Fruit fly (Drosophila melanogaster) whole organism, prepupa: ENCODE results near the gene Rb97D.

ENCODE experiments used
- Blimp-1 ChIP-seq: fragments of 200-800 bp; sonication (Bioruptor generic); optimal IDR thresholded peaks from 3 replicates; lab custom pipeline; 2017; ENCODE audit warnings: missing biosample characterization, missing genetic modification characterization, mild to moderate bottlenecking, moderate library complexity, missing genetic modification reagents
- CG10631 ChIP-seq: fragments of 200-800 bp; sonication (Bioruptor generic); optimal IDR thresholded peaks from 2 replicates; lab custom pipeline; 2016; ENCODE audit warnings: missing biosample characterization, missing genetic modification characterization
- CG10669 ChIP-seq: fragments of 200-800 bp; sonication (Bioruptor generic); optimal IDR thresholded peaks from 3 replicates; lab custom pipeline; 2018; ENCODE audit warnings: missing biosample characterization, mild to moderate bottlenecking, missing genetic modification characterization, moderate library complexity
- CG11294 ChIP-seq: fragments of 200-800 bp; sonication (Bioruptor generic); IDR thresholded peaks from 2 replicates; pipeline ENCODE4 v1.3.6; 2022; ENCODE audit warnings: missing biosample characterization, missing genetic modification characterization
- CG11762 ChIP-seq: fragments of 200-800 bp; sonication (Bioruptor generic); optimal IDR thresholded peaks from 3 replicates; lab custom pipeline; 2016; ENCODE audit warnings: missing biosample characterization, missing genetic modification characterization; ENCODE audit not compliant: insufficient read depth
- CG11902 ChIP-seq: fragments of 200-800 bp; sonication (Bioruptor generic); optimal IDR thresholded peaks from 3 replicates; lab custom pipeline; 2016; ENCODE audit warnings: missing biosample characterization, missing genetic modification characterization
- CG15336 ChIP-seq: fragments of 200-800 bp; sonication (Bioruptor generic); IDR thresholded peaks from 2 replicates; pipeline ENCODE4 v1.3.6; 2022; ENCODE audit warnings: missing biosample characterization, missing genetic modification characterization
- CG1621 ChIP-seq: fragments of 200-800 bp; sonication (Bioruptor generic); optimal IDR thresholded peaks from 3 replicates; lab custom pipeline; 2018; ENCODE audit warnings: missing biosample characterization, mild to moderate bottlenecking, missing genetic modification characterization
- CG3032 ChIP-seq: fragments of 200-800 bp; optimal IDR thresholded peaks from 2 replicates; lab custom pipeline; 2019; ENCODE audit warnings: missing biosample characterization, mild to moderate bottlenecking, missing genetic modification characterization, moderate library complexity
- CG32006 ChIP-seq: fragments of 200-800 bp; sonication (Bioruptor generic); optimal IDR thresholded peaks from 3 replicates; lab custom pipeline; 2017; ENCODE audit warnings: missing biosample characterization, mild to moderate bottlenecking, missing genetic modification characterization
- CG34406 ChIP-seq: fragments of 200-800 bp; sonication (Bioruptor generic); optimal IDR thresholded peaks from 3 replicates; lab custom pipeline; 2016; ENCODE audit warnings: missing biosample characterization, missing genetic modification characterization
- CG3919 ChIP-seq: fragments of 200-800 bp; sonication (Bioruptor generic); optimal IDR thresholded peaks from 3 replicates; lab custom pipeline; 2016; ENCODE audit warnings: missing biosample characterization, missing genetic modification characterization
- CG4318 ChIP-seq: fragments of 200-800 bp; sonication (Bioruptor generic); optimal IDR thresholded peaks from 3 replicates; lab custom pipeline; 2017; ENCODE audit warnings: missing biosample characterization, mild to moderate bottlenecking, missing genetic modification characterization
- CG6163 ChIP-seq: fragments of 200-800 bp; sonication (Bioruptor generic); IDR thresholded peaks from 3 replicates; pipeline ENCODE4 v1.3.6; 2022; ENCODE audit warnings: missing biosample characterization, missing genetic modification characterization
- CG6276 ChIP-seq: fragments of 200-800 bp; sonication (Bioruptor generic); optimal IDR thresholded peaks from 2 replicates; lab custom pipeline; 2017; ENCODE audit warnings: missing biosample characterization, mild to moderate bottlenecking, missing genetic modification characterization
- CG6792 ChIP-seq: fragments of 200-800 bp; sonication (Bioruptor generic); optimal IDR thresholded peaks from 3 replicates; lab custom pipeline; 2016; ENCODE audit warnings: missing biosample characterization, missing genetic modification characterization
- CG6854 ChIP-seq: fragments of 200-800 bp; sonication (Bioruptor generic); optimal IDR thresholded peaks from 2 replicates; lab custom pipeline; 2017; ENCODE audit warnings: missing biosample characterization, mild to moderate bottlenecking, missing genetic modification characterization
- CG7368 ChIP-seq: fragments of 200-800 bp; sonication (Bioruptor generic); optimal IDR thresholded peaks from 3 replicates; lab custom pipeline; 2016; ENCODE audit warnings: missing biosample characterization, missing genetic modification characterization
- CG8119 ChIP-seq: fragments of 200-800 bp; sonication (Bioruptor generic); IDR thresholded peaks from 3 replicates; pipeline ENCODE4 v1.3.6; 2022; ENCODE audit warnings: missing biosample characterization, missing genetic modification characterization
- CG8319 ChIP-seq: fragments of 200-800 bp; sonication (Bioruptor generic); optimal IDR thresholded peaks from 3 replicates; lab custom pipeline; 2016; ENCODE audit warnings: missing biosample characterization, missing genetic modification characterization
- CG8632 ChIP-seq: fragments of 200-800 bp; sonication (Bioruptor generic); optimal IDR thresholded peaks from 3 replicates; lab custom pipeline; 2016; ENCODE audit warnings: missing biosample characterization, missing genetic modification characterization
- CG9139 ChIP-seq: fragments of 200-800 bp; sonication (Bioruptor generic); optimal IDR thresholded peaks from 3 replicates; lab custom pipeline; 2017; ENCODE audit warnings: missing biosample characterization, mild to moderate bottlenecking, missing genetic modification characterization
- Eip75B ChIP-seq: fragments of 200-800 bp; sonication (Bioruptor generic); optimal IDR thresholded peaks from 3 replicates; lab custom pipeline; 2016; ENCODE audit warnings: missing biosample characterization, missing genetic modification characterization
- Eip78C ChIP-seq: fragments of 200-800 bp; sonication (Bioruptor generic); peaks from one replicate; lab custom pipeline; 2016; ENCODE audit warnings: missing biosample characterization, missing genetic modification characterization
- Ets21C ChIP-seq: fragments of 200-800 bp; sonication (Bioruptor generic); optimal IDR thresholded peaks from 3 replicates; lab custom pipeline; 2016; ENCODE audit warnings: missing biosample characterization, missing genetic modification characterization
- Ets96B ChIP-seq: fragments of 200-800 bp; optimal IDR thresholded peaks from 2 replicates; lab custom pipeline; 2019; ENCODE audit warnings: missing biosample characterization, mild to moderate bottlenecking, missing genetic modification characterization, moderate library complexity
- Gug ChIP-seq: fragments of 200-800 bp; sonication (Bioruptor generic); IDR thresholded peaks from 2 replicates; pipeline ENCODE4 v1.3.6; 2022; ENCODE audit warnings: missing biosample characterization, missing genetic modification characterization
- Hr38 ChIP-seq: sonication (Bioruptor generic); optimal IDR thresholded peaks from 2 replicates; lab custom pipeline; 2016; ENCODE audit warnings: missing biosample characterization, missing genetic modification characterization
- Hr39 ChIP-seq: fragments of 200-800 bp; sonication (Bioruptor generic); optimal IDR thresholded peaks from 2 replicates; lab custom pipeline; 2016; ENCODE audit warnings: missing biosample characterization, missing genetic modification characterization
- Lpt ChIP-seq: fragments of 200-800 bp; sonication (Bioruptor generic); optimal IDR thresholded peaks from 3 replicates; lab custom pipeline; 2016; ENCODE audit warnings: missing biosample characterization, missing genetic modification characterization
- Met ChIP-seq: fragments of 200-800 bp; sonication (Bioruptor generic); optimal IDR thresholded peaks from 3 replicates; lab custom pipeline; 2016; ENCODE audit warnings: missing biosample characterization, missing genetic modification characterization
- OdsH ChIP-seq: fragments of 200-800 bp; sonication (Bioruptor generic); optimal IDR thresholded peaks from 3 replicates; lab custom pipeline; 2016; ENCODE audit warnings: missing biosample characterization, missing genetic modification characterization
- Smox ChIP-seq: fragments of 200-800 bp; sonication (Bioruptor generic); optimal IDR thresholded peaks from 3 replicates; lab custom pipeline; 2016; ENCODE audit warnings: missing biosample characterization, missing genetic modification characterization
- Sox102F ChIP-seq: fragments of 200-800 bp; sonication (Bioruptor generic); optimal IDR thresholded peaks from 2 replicates; lab custom pipeline; 2016; ENCODE audit warnings: missing biosample characterization, mild to moderate bottlenecking, missing genetic modification characterization
- Sox14 ChIP-seq: fragments of 200-800 bp; sonication (Bioruptor generic); optimal IDR thresholded peaks from 3 replicates; lab custom pipeline; 2016; ENCODE audit warnings: missing biosample characterization, missing genetic modification characterization
- Sox15 ChIP-seq: fragments of 200-800 bp; sonication (Bioruptor generic); optimal IDR thresholded peaks from 3 replicates; lab custom pipeline; 2016; ENCODE audit warnings: missing biosample characterization, missing genetic modification characterization
- achi ChIP-seq: fragments of 200-800 bp; sonication (Bioruptor generic); optimal IDR thresholded peaks from 3 replicates; lab custom pipeline; 2016; ENCODE audit warnings: missing biosample characterization, missing genetic modification characterization
- acj6 ChIP-seq: fragments of 200-800 bp; sonication (Bioruptor generic); optimal IDR thresholded peaks from 3 replicates; lab custom pipeline; 2016; ENCODE audit warnings: missing biosample characterization, missing genetic modification characterization
- cyc ChIP-seq: fragments of 200-800 bp; sonication (Bioruptor generic); optimal IDR thresholded peaks from 3 replicates; lab custom pipeline; 2016; ENCODE audit warnings: missing biosample characterization, missing genetic modification characterization
- dac ChIP-seq: fragments of 200-800 bp; sonication (Bioruptor generic); optimal IDR thresholded peaks from 2 replicates; lab custom pipeline; 2017; ENCODE audit warnings: missing biosample characterization, mild to moderate bottlenecking, missing genetic modification characterization
- eg ChIP-seq: fragments of 200-800 bp; sonication (Bioruptor generic); IDR thresholded peaks from 3 replicates; pipeline ENCODE4 v1.3.6; 2022; ENCODE audit warnings: missing biosample characterization, missing genetic modification characterization
- esn ChIP-seq: fragments of 200-800 bp; sonication (Bioruptor generic); optimal IDR thresholded peaks from 2 replicates; lab custom pipeline; 2016; ENCODE audit warnings: missing biosample characterization, mild to moderate bottlenecking, missing genetic modification characterization, moderate library complexity
- fd59A ChIP-seq: fragments of 200-800 bp; sonication (Bioruptor generic); optimal IDR thresholded peaks from 2 replicates; lab custom pipeline; 2017; ENCODE audit warnings: missing biosample characterization, mild to moderate bottlenecking, missing genetic modification characterization, missing genetic modification reagents
- fd85E ChIP-seq: fragments of 200-800 bp; sonication (Bioruptor generic); optimal IDR thresholded peaks from 3 replicates; lab custom pipeline; 2016; ENCODE audit warnings: missing biosample characterization, missing genetic modification characterization
- fkh ChIP-seq: fragments of 200-800 bp; sonication (Bioruptor generic); optimal IDR thresholded peaks from 3 replicates; lab custom pipeline; 2017; ENCODE audit warnings: missing biosample characterization, mild to moderate bottlenecking, missing genetic modification characterization, moderate library complexity
- lz ChIP-seq: fragments of 200-800 bp; sonication (Bioruptor generic); optimal IDR thresholded peaks from 3 replicates; lab custom pipeline; 2016; ENCODE audit warnings: missing biosample characterization, missing genetic modification characterization
- net ChIP-seq: fragments of 200-800 bp; sonication (Bioruptor generic); optimal IDR thresholded peaks from 3 replicates; lab custom pipeline; 2016; ENCODE audit warnings: missing biosample characterization, missing genetic modification characterization
- pdm3 ChIP-seq: fragments of 200-800 bp; sonication (Bioruptor generic); optimal IDR thresholded peaks from 3 replicates; lab custom pipeline; 2016; ENCODE audit warnings: missing biosample characterization, missing genetic modification characterization
- salr ChIP-seq, 2 experiments: fragments of 200-800 bp; sonication (Bioruptor generic); optimal IDR thresholded peaks; 3 replicates each; lab custom pipeline; 2016 to 2018; ENCODE audit warnings: missing biosample characterization in 2 of 2, missing genetic modification characterization in 2 of 2, mild to moderate bottlenecking in 1 of 2
- spab ChIP-seq: fragments of 200-800 bp; sonication (Bioruptor generic); optimal IDR thresholded peaks from 2 replicates; lab custom pipeline; 2017; ENCODE audit warnings: missing biosample characterization, mild to moderate bottlenecking, missing genetic modification characterization, missing genetic modification reagents
- ss ChIP-seq, 2 experiments: fragments of 200-800 bp; sonication (Bioruptor generic); optimal IDR thresholded peaks; 2 replicates in 1 of 2; 3 replicates in 1 of 2; lab custom pipeline; 2017 to 2018; ENCODE audit warnings: mild to moderate bottlenecking in 2 of 2, missing biosample characterization in 2 of 2, missing genetic modification characterization in 2 of 2, moderate library complexity in 1 of 2
- topi ChIP-seq: fragments of 200-800 bp; sonication (Bioruptor generic); optimal IDR thresholded peaks from 3 replicates; lab custom pipeline; 2016; ENCODE audit warnings: missing biosample characterization, missing genetic modification characterization

The Rb97D gene

dm6 chr3R:26875544-26876027 lies at the start of gene Rb97D:
TSS of gene Rb97D (minus strand) at chr3R:26875742.
- TF ChIP-seq CG6276 (GFP tag; lab: Kevin White, UChicago): no peak
- peak; percentile 38 for TF ChIP-seq Sox15 (GFP tag; lab: Kevin White, UChicago)
- peak; percentile 63 for TF ChIP-seq CG3919 (GFP tag; lab: Kevin White, UChicago)
- TF ChIP-seq CG4318 (GFP tag; lab: Kevin White, UChicago): no peak
- peak; percentile 52 for TF ChIP-seq CG11902 (GFP tag; lab: Kevin White, UChicago)
- no peak for TF ChIP-seq CG11762 (GFP tag; lab: Kevin White, UChicago)
- TF ChIP-seq Ets96B (tag; lab: Kevin White, UChicago): peak; percentile 23
- TF ChIP-seq CG10631 (GFP tag; lab: Kevin White, UChicago): no peak
- peak; percentile 52 for TF ChIP-seq Sox102F (GFP tag; lab: Kevin White, UChicago)
- TF ChIP-seq OdsH (GFP tag; lab: Kevin White, UChicago): peak; percentile 67
- TF ChIP-seq ss (GFP tag; optimal IDR thresholded peaks at IDR 0.05; lab: Kevin White, UChicago): peak; percentile 42 to 48
- TF ChIP-seq CG3032: peak; percentile 61
- TF ChIP-seq achi: peak; percentile 90
- peak; percentile 36 for TF ChIP-seq CG1621
- peak; percentile 60 for TF ChIP-seq CG15336 (GFP tag; lab: Robert Waterston, UW)
- TF ChIP-seq salr (GFP tag; optimal IDR thresholded peaks at IDR 0.05; lab: Kevin White, UChicago): peak in 1 of 2 experiments; percentile 19
- TF ChIP-seq Lpt (GFP tag; lab: Kevin White, UChicago): no peak
- no peak; the same call in 1 of the 2 replicates for TF ChIP-seq CG11294
- peak; percentile 62 for TF ChIP-seq Ets21C (GFP tag; lab: Kevin White, UChicago)
- peak; percentile 60 for TF ChIP-seq Gug (GFP tag; lab: Robert Waterston, UW)
- TF ChIP-seq Met (GFP tag; lab: Kevin White, UChicago): peak; percentile 72
- TF ChIP-seq CG8119: peak; percentile 58; the same call in 2 of the 3 replicates
- peak; percentile 21 for TF ChIP-seq CG9139 (GFP tag; lab: Kevin White, UChicago)
- TF ChIP-seq Eip75B: peak; percentile 73
- peak; percentile 72 for TF ChIP-seq topi (GFP tag; lab: Kevin White, UChicago)
- peak; percentile 53 for TF ChIP-seq cyc
- peak; percentile 43 for TF ChIP-seq CG8319
- peak; percentile 67 for TF ChIP-seq CG6792 (GFP tag; lab: Kevin White, UChicago)
- peak; percentile 71 for TF ChIP-seq Eip78C (GFP tag; lab: Kevin White, UChicago)
- peak; percentile 80 for TF ChIP-seq CG6163 (GFP tag; lab: Robert Waterston, UW)
- TF ChIP-seq Hr38 (GFP tag; lab: Kevin White, UChicago): no peak
- no peak for TF ChIP-seq Blimp-1
- TF ChIP-seq fd85E: no peak
- peak; percentile 12 for TF ChIP-seq dac (GFP tag; lab: Kevin White, UChicago)
- TF ChIP-seq CG34406: peak; percentile 34
- TF ChIP-seq CG8632 (GFP tag; lab: Kevin White, UChicago): peak; percentile 31
- TF ChIP-seq CG32006: peak; percentile 74
- TF ChIP-seq lz (GFP tag; lab: Kevin White, UChicago): peak; percentile 80
- TF ChIP-seq acj6: peak; percentile 72
- peak; percentile 2 for TF ChIP-seq fd59A (GFP tag; lab: Kevin White, UChicago)
- TF ChIP-seq net (GFP tag; lab: Kevin White, UChicago): peak; percentile 61
- no peak for TF ChIP-seq pdm3 (GFP tag; lab: Kevin White, UChicago)
- TF ChIP-seq spab (GFP tag; lab: Kevin White, UChicago): no peak
- TF ChIP-seq esn: peak; percentile 69
- TF ChIP-seq CG6854 (GFP tag; lab: Kevin White, UChicago): peak; percentile 14
- TF ChIP-seq CG10669 (GFP tag; lab: Kevin White, UChicago): peak; percentile 52
- no peak for TF ChIP-seq Smox (GFP tag; lab: Kevin White, UChicago)
- TF ChIP-seq fkh (GFP tag; lab: Kevin White, UChicago): peak; percentile 2
- TF ChIP-seq Sox14 (GFP tag; lab: Kevin White, UChicago): peak; percentile 83
- no peak for TF ChIP-seq CG7368 (GFP tag; lab: Kevin White, UChicago)
- TF ChIP-seq eg (GFP tag; lab: Robert Waterston, UW): peak; percentile 69
- TF ChIP-seq Hr39 (GFP tag; lab: Kevin White, UChicago): peak; percentile 77
